Worm (Caenorhabditis elegans) whole organism, dauer: Measurements from ENCODE around the gene B0294.3.

Experiments used
- unc-62 ChIP-seq: sonication (generic microtip); optimal IDR thresholded peaks from 2 replicates; lab custom pipeline; 2017; ENCODE audit warnings: missing biosample characterization, missing genetic modification reagents, missing genetic modification characterization

Gene B0294.3

DNA sequence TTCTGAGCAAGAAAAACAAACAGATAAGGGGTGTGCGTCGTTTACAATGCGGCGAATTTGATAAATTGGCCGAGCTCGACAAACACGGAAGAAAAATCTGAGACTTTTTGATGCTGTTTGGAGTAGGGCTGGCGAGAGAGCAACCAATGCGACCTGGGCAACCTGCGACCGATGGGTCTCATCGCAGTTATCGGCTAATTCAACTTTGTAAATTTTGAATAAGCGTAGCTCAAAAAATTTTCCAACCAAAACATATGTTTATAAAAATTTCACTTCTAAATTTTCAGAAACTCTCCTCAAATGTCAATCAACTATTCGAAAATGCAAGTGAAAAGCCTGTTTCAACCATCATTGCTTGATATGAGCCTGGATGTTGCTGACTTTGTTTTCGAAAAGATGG lies at the start of gene B0294.3:
B0294.3 (plus strand) TSS at position 301 of the 400 bp plus-strand sequence.
- no peak for TF ChIP-seq unc-62 (GFP tag; lab: Kevin White, UChicago)

- TF ChIP-seq unc-62 (GFP tag; lab: Kevin White, UChicago) = no peak
These were observed 46.5 kb upstream of the B0294.3 start, which contains the start of gene T26C11.4 for ce11 chrX:1845493-1845892. Gene T26C11.4 (minus strand): TSS chrX:1845546.

DNA sequence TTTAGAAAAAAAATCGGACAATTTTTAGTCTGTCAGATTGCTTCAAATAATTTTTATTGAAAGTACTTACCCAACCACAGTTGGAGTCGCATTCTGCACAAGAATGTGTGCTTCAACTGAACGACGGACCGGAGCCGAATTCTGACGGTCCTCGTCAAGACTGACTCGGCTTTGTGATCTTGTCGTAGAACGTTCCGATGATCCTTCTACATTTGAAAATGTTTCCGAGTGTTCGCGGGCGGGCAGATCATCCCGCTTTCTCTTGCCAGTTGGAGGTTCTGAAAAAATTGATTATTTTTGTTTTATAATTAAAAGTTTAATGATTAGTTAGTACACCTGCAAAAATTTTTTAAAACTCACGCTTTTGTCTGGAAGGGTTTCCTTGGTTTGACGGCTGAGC lies 44.3 kb upstream of the B0294.3 start:
- TF ChIP-seq unc-62 (GFP tag; lab: Kevin White, UChicago) = no peak

DNA sequence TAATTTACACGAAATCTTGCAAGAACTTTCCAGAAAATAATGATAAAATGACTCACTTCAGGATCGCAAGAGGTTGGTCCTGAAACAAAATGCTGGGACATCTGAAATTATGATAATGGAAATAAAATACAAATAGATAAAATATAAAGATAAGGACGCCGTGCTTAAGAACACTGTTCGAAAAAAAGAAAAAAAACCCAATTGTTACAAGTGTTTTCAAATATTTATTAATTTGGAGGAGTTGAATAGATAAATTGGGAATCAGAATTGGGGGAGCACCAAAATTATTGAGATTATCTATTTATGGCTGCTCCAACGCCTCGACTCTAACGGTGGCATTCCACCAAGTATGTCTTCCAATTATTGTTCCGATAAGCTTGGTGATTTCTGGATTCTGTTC lies 43.4 kb upstream of the B0294.3 start, which contains the start of gene ceh-41:
ceh-41 (minus strand) TSS at position 101 of the 400 bp plus-strand sequence.
- no peak for TF ChIP-seq unc-62 (GFP tag; lab: Kevin White, UChicago)

DNA sequence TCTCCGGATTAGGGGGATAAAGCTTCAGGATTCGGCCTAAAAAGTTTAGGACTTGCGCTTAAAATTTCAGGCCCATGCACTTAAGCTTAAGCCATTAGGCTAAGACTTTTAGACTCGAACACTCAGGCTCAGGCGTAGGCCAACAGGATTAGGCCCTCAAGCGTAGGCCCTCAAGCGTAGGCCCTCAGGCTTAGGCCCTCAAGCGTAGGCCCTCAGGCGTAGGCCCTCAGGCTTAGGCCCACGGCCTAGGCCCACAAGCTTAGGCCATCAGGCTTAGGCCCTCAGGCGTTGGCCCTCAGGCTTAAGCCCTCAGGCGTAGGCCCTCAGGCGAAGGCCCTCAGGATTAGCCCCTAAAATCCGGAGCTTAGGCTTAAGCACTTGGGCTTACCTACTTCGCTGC lies 41.5 kb upstream of the B0294.3 start:
- TF ChIP-seq unc-62 (GFP tag; lab: Kevin White, UChicago) = no peak

DNA sequence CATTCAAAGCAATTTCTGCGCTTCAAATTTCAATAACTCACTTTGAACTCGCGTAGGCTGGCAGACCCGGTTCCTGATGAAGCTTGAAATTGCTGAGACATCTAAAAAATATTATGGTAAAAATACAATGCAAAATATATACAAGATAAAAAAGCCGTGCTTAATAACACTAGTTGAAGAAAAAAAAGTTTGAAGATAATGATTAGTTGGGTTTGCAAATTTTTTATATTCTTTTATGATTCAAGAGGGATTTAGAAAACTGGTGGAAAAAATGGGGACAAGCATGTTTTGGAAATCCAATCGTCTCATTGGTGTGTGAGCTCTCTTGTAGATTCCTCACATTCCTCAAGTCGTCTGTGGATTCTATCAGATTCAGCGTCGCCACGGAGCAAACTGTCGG lies 39.4 kb upstream of the B0294.3 start, which contains the start of gene ceh-21:
ceh-21 (minus strand) TSS at position 101 of the 400 bp plus-strand sequence.
- TF ChIP-seq unc-62 (GFP tag; lab: Kevin White, UChicago) = no peak

DNA sequence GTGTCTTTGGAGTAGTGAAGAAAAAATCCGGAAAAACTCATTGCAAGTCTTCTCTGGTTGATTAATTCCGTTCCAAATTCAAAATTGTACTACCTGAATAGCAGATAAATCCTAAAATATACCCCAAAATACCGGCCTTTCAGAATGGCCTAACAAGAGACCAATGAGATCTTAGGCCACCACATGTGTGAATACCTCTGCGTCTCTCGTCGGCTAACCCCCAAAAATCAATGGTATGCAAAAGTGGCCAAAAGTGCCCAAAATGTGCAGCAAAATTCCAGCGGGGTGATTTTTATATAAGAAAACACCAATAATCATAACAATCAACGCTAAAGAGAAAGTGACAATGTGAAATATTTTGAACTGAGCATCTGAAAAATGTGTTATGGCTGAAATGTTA lies 38.4 kb upstream of the B0294.3 start, which contains the start of gene T26C11.9:
T26C11.9 (minus strand) TSS at position 254 of the 400 bp plus-strand sequence.
- TF ChIP-seq unc-62 (GFP tag; lab: Kevin White, UChicago) = no peak

ce11 chrX:1856160-1856559 lies 35.8 kb upstream of the B0294.3 start, which contains the start of gene ceh-39:
Gene ceh-39 (minus strand): TSS chrX:1856172.
- no peak for TF ChIP-seq unc-62 (GFP tag; lab: Kevin White, UChicago)

ce11 chrX:1857777-1858176 lies 34.2 kb upstream of the B0294.3 start:
- TF ChIP-seq unc-62 (GFP tag; lab: Kevin White, UChicago) = no peak

DNA sequence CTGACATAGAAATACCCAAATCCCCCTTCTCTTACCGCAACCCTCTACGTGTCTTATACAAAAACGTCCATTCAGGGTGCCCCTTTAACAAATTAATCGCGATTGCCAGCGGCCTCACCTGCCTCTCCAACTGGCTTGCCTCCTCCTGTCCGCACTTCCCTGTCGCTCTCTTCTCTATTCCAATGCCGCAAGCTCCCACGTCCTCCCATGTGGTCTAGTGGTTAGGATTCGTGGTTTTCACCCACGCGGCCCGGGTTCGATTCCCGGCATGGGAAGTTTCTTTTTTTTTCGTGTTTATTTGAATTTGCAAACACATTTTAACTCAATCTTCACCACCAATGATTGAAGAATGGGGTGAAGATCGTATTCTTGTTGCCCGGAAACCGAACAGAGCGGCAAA lies 33.4 kb upstream of the B0294.3 start:
- no peak for TF ChIP-seq unc-62 (GFP tag; lab: Kevin White, UChicago)

DNA sequence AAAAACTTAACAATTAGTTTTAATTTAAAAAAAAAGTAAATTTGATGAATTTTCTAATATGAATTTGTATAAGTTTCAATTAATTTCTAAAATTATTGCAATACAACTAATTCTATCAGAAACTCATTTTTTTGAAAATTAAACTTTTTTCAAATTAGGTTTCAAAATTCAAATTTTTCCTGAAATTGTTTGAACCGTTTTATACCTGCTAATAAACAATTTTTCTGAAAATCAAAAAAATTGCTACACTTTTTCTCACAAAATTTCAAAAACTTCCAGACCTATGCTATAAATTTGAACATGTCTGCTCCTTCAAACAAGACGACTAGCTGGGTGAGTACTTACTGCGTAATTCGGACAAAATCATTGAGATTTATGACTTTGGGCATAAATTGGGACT lies 31.6 kb upstream of the B0294.3 start, which contains the start of gene T26C11.8:
T26C11.8 (plus strand) TSS at position 301 of the 400 bp plus-strand sequence.
- no peak for TF ChIP-seq unc-62 (GFP tag; lab: Kevin White, UChicago)

ce11 chrX:1864946-1865345 lies 27.0 kb upstream of the B0294.3 start, which contains the start of gene tbx-41:
Gene tbx-41 (plus strand): TSS chrX:1865246.
- TF ChIP-seq unc-62 (GFP tag; lab: Kevin White, UChicago) = no peak

- TF ChIP-seq unc-62 (GFP tag; lab: Kevin White, UChicago) = no peak
These were observed 21.0 kb upstream of the B0294.3 start for ce11 chrX:1870991-1871390.

- TF ChIP-seq unc-62 (GFP tag; lab: Kevin White, UChicago) = no peak
These were observed 11.3 kb upstream of the B0294.3 start for ce11 chrX:1880665-1881064.

ce11 chrX:1888445-1889035 lies 3.4 kb upstream of the B0294.3 start:
- no peak for TF ChIP-seq unc-62 (GFP tag; lab: Kevin White, UChicago)

DNA sequence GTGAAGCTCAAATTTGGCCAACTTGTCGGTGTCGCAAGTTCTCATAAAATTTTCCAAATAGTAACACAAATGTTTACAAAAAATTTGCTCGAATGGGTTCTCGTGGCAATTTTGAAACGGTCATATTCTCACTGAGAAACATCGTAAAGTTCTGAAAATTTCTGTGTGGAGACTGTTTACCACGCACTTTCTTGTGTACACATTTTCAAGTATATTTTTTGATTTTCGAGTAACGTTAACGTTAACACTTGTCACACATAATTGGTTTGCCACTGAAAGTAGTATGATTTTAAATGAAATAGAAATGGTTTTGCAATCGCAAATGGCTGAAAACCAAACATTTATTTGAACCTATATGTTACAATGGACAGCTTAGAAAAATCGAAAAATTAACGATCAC lies 1.2 kb upstream of the B0294.3 start:
- TF ChIP-seq unc-62 (GFP tag; lab: Kevin White, UChicago) = no peak

DNA sequence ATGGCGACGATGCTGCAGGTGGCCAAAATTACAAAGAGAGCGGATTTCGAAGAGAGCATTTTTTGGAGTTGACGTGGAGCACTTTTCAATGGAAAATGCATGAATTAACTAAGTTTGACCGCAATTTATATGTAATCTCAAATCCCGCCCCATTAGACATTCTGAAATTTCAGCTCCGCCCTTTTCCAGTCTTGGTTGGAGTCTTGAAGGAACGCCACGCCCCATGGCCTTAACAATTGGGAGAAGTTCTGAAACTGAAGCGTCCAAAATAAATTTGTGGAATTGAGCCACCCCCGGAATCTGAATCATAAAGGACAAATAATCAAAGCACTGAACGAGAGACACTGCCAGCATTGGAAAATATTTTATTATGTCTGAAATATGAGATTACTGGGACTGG lies 5.3 kb downstream of the B0294.3 start, which contains the start of gene B0294.1:
B0294.1 (minus strand) TSS at position 101 of the 400 bp plus-strand sequence.
- no peak for TF ChIP-seq unc-62 (GFP tag; lab: Kevin White, UChicago)
